Worm (Caenorhabditis elegans): ENCODE measurements around the gene C16C8.7.
"Not testable (repeated sequence)": the region's sequence is repeated elsewhere in the genome, so short reads cannot be mapped to it uniquely, and the experiment has no call there.

The C16C8.7 gene

ce11 chrII:3461586-3461985 is 1.6 kb upstream of the C16C8.7 start, which contains the start of gene C16C8.8:
Gene C16C8.8, minus strand, starts transcription at chrII:3461686.
- TF ChIP-seq pha-4 (tag; optimal IDR thresholded peaks at IDR 0.05) = no peak
- TF ChIP-seq mml-1 (tag; optimal IDR thresholded peaks at IDR 0.05) = no peak

- no peak for TF ChIP-seq pha-4 (tag; optimal IDR thresholded peaks at IDR 0.05)
- no peak for TF ChIP-seq mml-1 (tag; optimal IDR thresholded peaks at IDR 0.05)
- no peak for TF ChIP-seq R02D3.7 (tag; optimal IDR thresholded peaks at IDR 0.05)
- no peak for TF ChIP-seq hmg-11 (tag; optimal IDR thresholded peaks at IDR 0.05)
- no peak for TF ChIP-seq egl-27 (tag; optimal IDR thresholded peaks at IDR 0.05)
- TF ChIP-seq ZK546.5 (tag; optimal IDR thresholded peaks at IDR 0.05) = no peak
- TF ChIP-seq elt-2 (tag; optimal IDR thresholded peaks at IDR 0.05) = no peak
- TF ChIP-seq nhr-237 (tag; optimal IDR thresholded peaks at IDR 0.05) = no peak
Observed at ce11 chrII:3459199-3459598, 749 bp downstream of the C16C8.7 start.

- TF ChIP-seq nhr-67 (tag; optimal IDR thresholded peaks at IDR 0.05) = no peak
- no peak for TF ChIP-seq ceh-28 (tag; optimal IDR thresholded peaks at IDR 0.05)
- TF ChIP-seq pha-4 (tag; optimal IDR thresholded peaks at IDR 0.05) = no peak
- no peak for TF ChIP-seq pqm-1 (tag; optimal IDR thresholded peaks at IDR 0.05)
- no peak for TF ChIP-seq mdl-1 (tag; optimal IDR thresholded peaks at IDR 0.05)
- TF ChIP-seq aly-2 (tag; optimal IDR thresholded peaks at IDR 0.05) = no peak
- no peak for TF ChIP-seq nhr-23 (tag; optimal IDR thresholded peaks at IDR 0.05)
- no peak for TF ChIP-seq elt-2 (tag; optimal IDR thresholded peaks at IDR 0.05)
- no peak for TF ChIP-seq ztf-11 (tag; optimal IDR thresholded peaks at IDR 0.05)
- no peak for TF ChIP-seq mml-1 (tag; optimal IDR thresholded peaks at IDR 0.05)
- TF ChIP-seq nhr-12 (tag; optimal IDR thresholded peaks at IDR 0.05) = no peak
Observed at ce11 chrII:3458209-3458608, 1.7 kb downstream of the C16C8.7 start, which contains the start of the genes C16C8.26 and C16C8.19. Gene C16C8.26, minus strand, starts transcription at chrII:3458309. Gene C16C8.19, plus strand, starts transcription at chrII:3458487.

DNA sequence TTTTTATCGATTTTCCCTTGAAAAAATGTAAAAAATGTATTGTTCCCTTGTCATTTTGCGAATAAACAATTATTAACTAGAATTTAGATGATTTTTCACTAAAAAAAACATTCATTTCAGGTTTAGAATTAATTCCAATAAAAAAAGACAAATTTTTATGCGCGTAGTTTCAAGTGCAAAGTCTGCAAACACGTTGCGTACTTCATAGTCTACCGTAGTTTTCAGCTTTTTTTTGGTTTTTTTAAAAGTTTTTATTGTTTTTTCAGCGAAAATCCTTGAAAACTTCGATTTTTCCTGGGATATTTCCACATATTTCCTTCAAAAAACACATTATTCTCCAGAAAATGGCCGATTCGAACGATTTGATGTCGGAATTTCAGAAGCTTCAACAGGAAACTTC is 6.4 kb downstream of the C16C8.7 start, which contains the start of gene C16C8.11:
TSS of gene C16C8.11 (plus strand) at position 188 of the 400 bp plus-strand sequence.
- TF ChIP-seq ceh-16 (tag; optimal IDR thresholded peaks at IDR 0.05) (no peak), jun-1 (tag; optimal IDR thresholded peaks at IDR 0.05) (no peak), daf-12 (tag; optimal IDR thresholded peaks at IDR 0.05) (no peak), elt-3 (tag; optimal IDR thresholded peaks at IDR 0.05) (no peak), eor-1 (tag; optimal IDR thresholded peaks at IDR 0.05) (no peak), snpc-4 (tag; optimal IDR thresholded peaks at IDR 0.05) (no peak), sea-2 (GFP tag; optimal IDR thresholded peaks at IDR 0.05) (no peak), nhr-76 (tag; optimal IDR thresholded peaks at IDR 0.05) (no peak), lin-15B (tag; optimal IDR thresholded peaks at IDR 0.05) (no peak), hmg-11 (tag; optimal IDR thresholded peaks at IDR 0.05) (no peak), pqm-1 (tag; optimal IDR thresholded peaks at IDR 0.05) (no peak)

- no peak for TF ChIP-seq mdl-1 (tag; optimal IDR thresholded peaks at IDR 0.05)
- TF ChIP-seq unc-62 (GFP tag; optimal IDR thresholded peaks at IDR 0.05) = no peak
- TF ChIP-seq ceh-16 (tag; optimal IDR thresholded peaks at IDR 0.05) = no peak
- TF ChIP-seq ZK546.5 (tag; optimal IDR thresholded peaks at IDR 0.05) = no peak
- no peak for TF ChIP-seq ceh-82 (tag; optimal IDR thresholded peaks at IDR 0.05)
- TF ChIP-seq nhr-23 (tag; optimal IDR thresholded peaks at IDR 0.05) = no peak
- TF ChIP-seq aly-2 (tag; optimal IDR thresholded peaks at IDR 0.05) = no peak
- no peak for TF ChIP-seq R02D3.7 (tag; optimal IDR thresholded peaks at IDR 0.05)
Observed at ce11 chrII:3452421-3452820, 7.5 kb downstream of the C16C8.7 start, which contains the start of gene C16C8.12. Gene C16C8.12, plus strand, starts transcription at chrII:3452721.

- TF ChIP-seq lin-39, hmg-11, egl-5 (tag; optimal IDR thresholded peaks at IDR 0.05): not testable (repeated sequence)
Observed at ce11 chrII:3449514-3449913, 10.4 kb downstream of the C16C8.7 start, which contains the start of gene C16C8.14. Gene C16C8.14, plus strand, starts transcription at chrII:3449814.

ce11 chrII:3448776-3449280 is 11.1 kb downstream of the C16C8.7 start, which contains the start of gene C16C8.25:
Gene C16C8.25, plus strand, starts transcription at chrII:3449230.
- no peak for TF ChIP-seq mdl-1 (tag; optimal IDR thresholded peaks at IDR 0.05)
- TF ChIP-seq nhr-12 (tag; optimal IDR thresholded peaks at IDR 0.05) = no peak
- TF ChIP-seq fkh-10 (GFP tag; optimal IDR thresholded peaks at IDR 0.05) = no peak
- no peak for TF ChIP-seq ama-1 (optimal IDR thresholded peaks at IDR 0.05)
- TF ChIP-seq ztf-11 (tag; optimal IDR thresholded peaks at IDR 0.05) = no peak
- TF ChIP-seq tbx-2 (tag; optimal IDR thresholded peaks at IDR 0.05) = no peak
- TF ChIP-seq R02D3.7 (tag; optimal IDR thresholded peaks at IDR 0.05) = no peak

All from whole organism, L3 larva.